Worm (Caenorhabditis elegans) whole organism, L4 larva: ENCODE data around the gene cpr-6.
A peak's percentile ranks its signal among the peaks of the same experiment; 100 is the strongest.

ENCODE experiments used
- F10B5.3 ChIP-seq: sonication (generic microtip); optimal IDR thresholded peaks from 2 replicates; lab custom pipeline; 2016; ENCODE audit warnings: mild to moderate bottlenecking, missing genetic modification characterization, missing compliant biosample characterization
- F26F4.8 ChIP-seq: fragments of 200-800 bp; sonication (Bioruptor generic); conservative IDR thresholded peaks from 2 replicates; pipeline ENCODE4 v1.3.6; 2022; ENCODE audit warnings: missing genetic modification characterization, missing compliant biosample characterization
- F37D6.2 ChIP-seq: sonication (generic microtip); optimal IDR thresholded peaks from 2 replicates; lab custom pipeline; 2016; ENCODE audit warnings: mild to moderate bottlenecking, missing genetic modification characterization, missing compliant biosample characterization
- R02D3.7 ChIP-seq: fragments of 150-350 bp; sonication (generic microtip); optimal IDR thresholded peaks from 3 replicates; lab custom pipeline; 2014; ENCODE audit warnings: missing biosample characterization, missing genetic modification characterization
- T26A8.4 ChIP-seq: fragments of 200-800 bp; sonication (Bioruptor generic); IDR thresholded peaks from 2 replicates; pipeline ENCODE4 v1.3.6; 2022; ENCODE audit warnings: missing genetic modification characterization, missing compliant biosample characterization
- Y48G9A.11 ChIP-seq: fragments of 200-800 bp; sonication (Bioruptor generic); IDR thresholded peaks from 2 replicates; pipeline ENCODE4 v1.3.6; 2022; ENCODE audit warnings: missing genetic modification reagents, missing genetic modification characterization, missing compliant biosample characterization
- Y5F2A.4 ChIP-seq: fragments of 200-800 bp; sonication (Bioruptor generic); optimal IDR thresholded peaks from 2 replicates; lab custom pipeline; 2018; ENCODE audit warnings: mild to moderate bottlenecking, missing genetic modification characterization, missing compliant biosample characterization
- ZK337.2 ChIP-seq: fragments of 200-800 bp; sonication (Bioruptor generic); IDR thresholded peaks from 2 replicates; pipeline ENCODE4 v1.3.6; 2022; ENCODE audit warnings: missing genetic modification reagents, missing genetic modification characterization, missing compliant biosample characterization
- aly-2 ChIP-seq: sonication (generic microtip); optimal IDR thresholded peaks from 2 replicates; lab custom pipeline; 2018; ENCODE audit warnings: missing biosample characterization, missing genetic modification characterization
- ama-1 ChIP-seq: fragments of 150-350 bp; optimal IDR thresholded peaks from 2 replicates; lab custom pipeline; 2014; ENCODE audit warnings: inconsistent platforms, mixed read lengths
- arid-1 ChIP-seq: fragments of 200-800 bp; sonication (Bioruptor generic); conservative IDR thresholded peaks from 2 replicates; pipeline ENCODE4 v1.3.6; 2022; ENCODE audit warnings: missing genetic modification reagents, missing genetic modification characterization, missing compliant biosample characterization
- attf-4 ChIP-seq: sonication (generic microtip); optimal IDR thresholded peaks from 3 replicates; lab custom pipeline; 2017; ENCODE audit warnings: missing biosample characterization, missing genetic modification characterization
- ceh-20 ChIP-seq: fragments of 200-800 bp; sonication (Bioruptor generic); IDR thresholded peaks from 2 replicates; pipeline ENCODE4 v1.3.6; 2022; ENCODE audit warnings: missing genetic modification reagents, missing genetic modification characterization, missing compliant biosample characterization
- ceh-32 ChIP-seq: sonication (generic microtip); optimal IDR thresholded peaks from 2 replicates; lab custom pipeline; 2016; ENCODE audit warnings: mild to moderate bottlenecking, missing genetic modification characterization, missing compliant biosample characterization; ENCODE audit not compliant: poor library complexity
- ceh-82 ChIP-seq: sonication (generic microtip); optimal IDR thresholded peaks from 2 replicates; lab custom pipeline; 2017; ENCODE audit warnings: missing biosample characterization, missing genetic modification characterization
- ces-1 ChIP-seq: fragments of 150-350 bp; sonication (generic microtip); optimal IDR thresholded peaks from 4 replicates; lab custom pipeline; 2014; ENCODE audit warnings: missing biosample characterization, missing genetic modification reagents, missing genetic modification characterization
- cey-2 ChIP-seq: sonication (generic microtip); optimal IDR thresholded peaks from 3 replicates; lab custom pipeline; 2017; ENCODE audit warnings: missing genetic modification characterization, mild to moderate bottlenecking, missing compliant biosample characterization, antibody characterized with exemption, borderline replicate concordance; ENCODE audit not compliant: insufficient read depth
- ctbp-1 ChIP-seq: fragments of 200-800 bp; sonication (Bioruptor generic); IDR thresholded peaks from 2 replicates; pipeline ENCODE4 v1.3.6; 2022; ENCODE audit warnings: missing genetic modification reagents, missing genetic modification characterization, missing compliant biosample characterization
- daf-19 ChIP-seq: fragments of 200-800 bp; sonication (Bioruptor generic); conservative IDR thresholded peaks from 2 replicates; pipeline ENCODE4 v1.3.6; 2022; ENCODE audit warnings: missing genetic modification characterization, missing compliant biosample characterization
- dmd-6 ChIP-seq: fragments of 200-800 bp; sonication (Bioruptor generic); IDR thresholded peaks from 2 replicates; pipeline ENCODE4 v1.3.6; 2022; ENCODE audit warnings: missing genetic modification reagents, missing genetic modification characterization, missing compliant biosample characterization
- dmd-9 ChIP-seq: fragments of 200-800 bp; sonication (Bioruptor generic); IDR thresholded peaks from 2 replicates; pipeline ENCODE4 v1.3.6; 2022; ENCODE audit warnings: missing genetic modification reagents, missing genetic modification characterization, missing compliant biosample characterization
- duxl-1 ChIP-seq: sonication (generic microtip); optimal IDR thresholded peaks from 2 replicates; lab custom pipeline; 2016; ENCODE audit warnings: mild to moderate bottlenecking, missing genetic modification characterization, moderate library complexity, missing compliant biosample characterization; ENCODE audit not compliant: poor library complexity
- egl-43 ChIP-seq: fragments of 200-800 bp; sonication (Bioruptor generic); IDR thresholded peaks from 2 replicates; pipeline ENCODE4 v1.3.6; 2022; ENCODE audit warnings: missing genetic modification reagents, missing genetic modification characterization, missing compliant biosample characterization
- fos-1 ChIP-seq: fragments of 150-350 bp; optimal IDR thresholded peaks from 2 replicates; lab custom pipeline; 2014; ENCODE audit warnings: missing biosample characterization, missing genetic modification characterization
- hlh-11 ChIP-seq: fragments of 200-800 bp; sonication (Bioruptor generic); optimal IDR thresholded peaks from 2 replicates; lab custom pipeline; 2018; ENCODE audit warnings: mild to moderate bottlenecking, missing genetic modification characterization, missing compliant biosample characterization
- hlh-30 ChIP-seq: sonication (generic microtip); optimal IDR thresholded peaks from 2 replicates; lab custom pipeline; 2017; ENCODE audit warnings: antibody characterized with exemption, mild to moderate bottlenecking, missing genetic modification characterization, missing compliant biosample characterization; ENCODE audit not compliant: insufficient read depth
- jun-1 ChIP-seq: fragments of 150-350 bp; optimal IDR thresholded peaks from 2 replicates; lab custom pipeline; 2014; ENCODE audit warnings: missing biosample characterization, missing genetic modification reagents, missing genetic modification characterization
- lin-15B ChIP-seq: fragments of 150-350 bp; sonication (generic microtip); optimal IDR thresholded peaks from 3 replicates; lab custom pipeline; 2014; ENCODE audit warnings: missing biosample characterization, missing genetic modification characterization
- lin-29 ChIP-seq: fragments of 200-800 bp; sonication (Bioruptor generic); IDR thresholded peaks from 2 replicates; pipeline ENCODE4 v1.3.6; 2022; ENCODE audit warnings: missing genetic modification reagents, missing genetic modification characterization, missing compliant biosample characterization
- lir-3 ChIP-seq: sonication (generic microtip); optimal IDR thresholded peaks from 2 replicates; lab custom pipeline; 2016; ENCODE audit warnings: mild to moderate bottlenecking, missing genetic modification characterization, missing compliant biosample characterization
- lsy-2 ChIP-seq, 2 experiments: fragments of 150-350 bp in 1 of 2; sonication (generic microtip) in 1 of 2; optimal IDR thresholded peaks; 2 replicates each; lab custom pipeline; 2014 to 2017; ENCODE audit warnings: missing biosample characterization in 2 of 2, missing genetic modification characterization in 2 of 2
- mdl-1 ChIP-seq, 2 experiments: fragments of 150-350 bp in 1 of 2; sonication (generic microtip) in 1 of 2; optimal IDR thresholded peaks; 2 replicates each; lab custom pipeline; 2014 to 2017; ENCODE audit warnings: missing biosample characterization in 2 of 2, missing genetic modification characterization in 2 of 2
- mep-1 ChIP-seq: fragments of 150-350 bp; sonication (generic microtip); optimal IDR thresholded peaks from 3 replicates; lab custom pipeline; 2014; ENCODE audit warnings: missing biosample characterization, missing genetic modification characterization
- mxl-3 ChIP-seq: fragments of 200-800 bp; sonication (Bioruptor generic); optimal IDR thresholded peaks from 2 replicates; lab custom pipeline; 2018; ENCODE audit warnings: mild to moderate bottlenecking, missing genetic modification characterization, missing compliant biosample characterization
- nhr-11 ChIP-seq: fragments of 150-350 bp; optimal IDR thresholded peaks from 2 replicates; lab custom pipeline; 2014; ENCODE audit warnings: missing biosample characterization, missing genetic modification characterization
- nhr-111 ChIP-seq: fragments of 200-800 bp; sonication (Bioruptor generic); optimal IDR thresholded peaks from 2 replicates; lab custom pipeline; 2018; ENCODE audit warnings: mild to moderate bottlenecking, missing genetic modification characterization, missing compliant biosample characterization
- nhr-237 ChIP-seq: sonication (generic microtip); optimal IDR thresholded peaks from 2 replicates; lab custom pipeline; 2017; ENCODE audit warnings: missing biosample characterization, missing genetic modification characterization
- nhr-25 ChIP-seq: sonication (generic microtip); optimal IDR thresholded peaks from 2 replicates; lab custom pipeline; 2017; ENCODE audit warnings: missing genetic modification characterization, mild to moderate bottlenecking, missing compliant biosample characterization, antibody characterized with exemption, moderate library complexity, borderline replicate concordance; ENCODE audit not compliant: insufficient read depth
- nhr-6 ChIP-seq: fragments of 150-350 bp; optimal IDR thresholded peaks from 2 replicates; lab custom pipeline; 2014; ENCODE audit warnings: missing biosample characterization, missing genetic modification characterization
- nhr-76 ChIP-seq: fragments of 150-350 bp; optimal IDR thresholded peaks from 2 replicates; lab custom pipeline; 2014; ENCODE audit warnings: missing biosample characterization, missing genetic modification characterization
- pha-4 ChIP-seq, 2 experiments: fragments of 150-350 bp in 1 of 2; fragments of 200-800 bp in 1 of 2; sonication (Bioruptor generic) in 1 of 2; IDR thresholded peaks in 1 of 2; optimal IDR thresholded peaks in 1 of 2; 2 replicates each; pipeline versions ENCODE4 v1.3.6 to Lab custom; 2014 to 2022; ENCODE audit warnings: missing genetic modification characterization in 2 of 2, missing genetic modification reagents in 2 of 2, missing biosample characterization in 1 of 2, missing compliant biosample characterization in 1 of 2
- php-3 ChIP-seq: fragments of 200-800 bp; sonication (Bioruptor generic); IDR thresholded peaks from 2 replicates; pipeline ENCODE4 v1.3.6; 2022; ENCODE audit warnings: missing genetic modification reagents, missing genetic modification characterization, missing compliant biosample characterization
- sdz-12 ChIP-seq: fragments of 200-800 bp; sonication (Bioruptor generic); optimal IDR thresholded peaks from 2 replicates; lab custom pipeline; 2018; ENCODE audit warnings: mild to moderate bottlenecking, missing genetic modification characterization, missing compliant biosample characterization
- skn-1 ChIP-seq: fragments of 150-350 bp; optimal IDR thresholded peaks from 2 replicates; lab custom pipeline; 2014; ENCODE audit warnings: missing biosample characterization, missing genetic modification characterization
- spr-1 ChIP-seq: sonication (generic microtip); optimal IDR thresholded peaks from 2 replicates; lab custom pipeline; 2016; ENCODE audit warnings: mild to moderate bottlenecking, missing genetic modification characterization, missing compliant biosample characterization
- tag-97 ChIP-seq: fragments of 200-800 bp; sonication (Bioruptor generic); IDR thresholded peaks from 2 replicates; pipeline ENCODE4 v1.3.6; 2022; ENCODE audit warnings: missing genetic modification characterization, missing compliant biosample characterization
- tra-1 ChIP-seq: fragments of 200-800 bp; sonication (Bioruptor generic); IDR thresholded peaks from 2 replicates; pipeline ENCODE4 v1.3.6; 2022; ENCODE audit warnings: missing genetic modification reagents, missing genetic modification characterization, missing compliant biosample characterization
- unc-39 ChIP-seq: sonication (generic microtip); optimal IDR thresholded peaks from 2 replicates; lab custom pipeline; 2017; ENCODE audit warnings: missing biosample characterization, missing genetic modification characterization
- vab-7 ChIP-seq: fragments of 200-800 bp; sonication (Bioruptor generic); IDR thresholded peaks from 2 replicates; pipeline ENCODE4 v1.3.6; 2022; ENCODE audit warnings: missing genetic modification reagents, missing genetic modification characterization, missing compliant biosample characterization
- zag-1 ChIP-seq: fragments of 150-350 bp; optimal IDR thresholded peaks from 2 replicates; lab custom pipeline; 2014; ENCODE audit warnings: missing biosample characterization, missing genetic modification characterization
- ztf-11 ChIP-seq: fragments of 150-350 bp; optimal IDR thresholded peaks from 2 replicates; lab custom pipeline; 2014; ENCODE audit warnings: missing biosample characterization, missing genetic modification characterization

The cpr-6 gene

DNA sequence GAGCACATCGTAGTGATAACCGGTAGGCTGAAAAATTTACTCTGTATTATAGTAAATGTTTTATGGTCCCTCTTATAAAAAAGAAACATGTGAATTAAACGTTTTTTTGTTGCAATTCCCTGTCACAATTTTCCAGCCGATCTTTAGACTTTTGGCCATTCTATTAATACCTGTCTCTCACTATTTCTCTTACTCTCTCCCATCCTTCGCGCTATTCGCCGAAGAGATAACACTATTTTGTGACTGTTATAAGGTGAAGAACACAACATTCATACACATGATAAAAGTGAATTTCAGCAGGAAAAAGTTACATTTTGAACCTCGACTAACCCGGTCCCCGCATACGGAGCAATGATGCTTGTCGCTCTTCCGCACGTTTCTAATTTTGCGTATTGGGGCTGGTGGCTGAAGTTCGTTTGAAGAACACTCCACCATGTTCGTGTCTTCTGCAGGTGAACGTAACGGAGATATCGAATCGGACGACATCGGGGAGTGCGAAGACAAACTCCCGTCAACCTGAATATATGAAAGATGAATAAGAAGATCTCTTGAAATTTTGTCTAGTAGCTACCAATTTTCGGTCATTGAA lies 32.1 kb downstream of the cpr-6 start (continued):
- TF ChIP-seq skn-1 (tag; lab: Kevin White, UChicago) (no peak), aly-2 (tag; lab: Kevin White, UChicago) (no peak), duxl-1 (no peak), nhr-11 (no peak), Y5F2A.4 (GFP tag; lab: Kevin White, UChicago) (no peak), unc-39 (tag; lab: Kevin White, UChicago) (no peak), ama-1 (lab: Kevin White, UChicago) (no peak), mep-1 (tag; lab: Kevin White, UChicago) (peak; percentile 42), sdz-12 (GFP tag; lab: Kevin White, UChicago) (no peak), ces-1 (GFP tag; lab: Kevin White, UChicago) (no peak), F10B5.3 (no peak), nhr-6 (tag; lab: Kevin White, UChicago) (no peak), T26A8.4 (GFP tag; lab: Robert Waterston, UW) (no peak), ztf-11 (tag; lab: Kevin White, UChicago) (no peak), nhr-237 (tag; lab: Kevin White, UChicago) (no peak), egl-43 (GFP tag; lab: Robert Waterston, UW) (no peak), hlh-11 (tag; lab: Kevin White, UChicago) (peak; percentile 76), vab-7 (no peak), fos-1 (tag; lab: Kevin White, UChicago) (no peak), zag-1 (tag; lab: Kevin White, UChicago) (no peak), spr-1 (tag; lab: Kevin White, UChicago) (no peak), ceh-20 (GFP tag; lab: Robert Waterston, UW) (no peak), attf-4 (tag; lab: Kevin White, UChicago) (no peak), tra-1 (GFP tag; lab: Robert Waterston, UW) (no peak), lin-15B (tag; lab: Kevin White, UChicago) (no peak), ctbp-1 (no peak), mxl-3 (GFP tag; lab: Kevin White, UChicago) (peak; percentile 71), php-3 (no peak), nhr-111 (GFP tag; lab: Kevin White, UChicago) (no peak), dmd-9 (GFP tag; lab: Robert Waterston, UW) (no peak), ceh-82 (no peak), jun-1 (tag; lab: Kevin White, UChicago) (no peak), F37D6.2 (tag; lab: Kevin White, UChicago) (no peak), dmd-6 (GFP tag; lab: Robert Waterston, UW) (peak; percentile 89), tag-97 (GFP tag; lab: Robert Waterston, UW) (no peak), F26F4.8 (GFP tag; lab: Robert Waterston, UW) (no peak), mdl-1 (tag; optimal IDR thresholded peaks at IDR 0.05; lab: Kevin White, UChicago) (peak in 1 of 2 experiments; percentile 61), arid-1 (GFP tag; lab: Robert Waterston, UW) (no peak), Y48G9A.11 (no peak), ceh-32 (no peak), daf-19 (GFP tag; lab: Robert Waterston, UW) (no peak), R02D3.7 (tag; lab: Kevin White, UChicago) (no peak), hlh-30 (tag; lab: Kevin White, UChicago) (peak; percentile 62), cey-2 (no peak), lsy-2 (tag; optimal IDR thresholded peaks at IDR 0.05; lab: Kevin White, UChicago) (no peak), nhr-25 (tag; lab: Kevin White, UChicago) (peak; percentile 41), nhr-76 (tag; lab: Kevin White, UChicago) (no peak), ZK337.2 (GFP tag; lab: Robert Waterston, UW) (no peak), lin-29 (GFP tag; lab: Robert Waterston, UW) (no peak), pha-4 (GFP tag; IDR thresholded peaks at IDR 0.05; lab: Robert Waterston, UW) (no peak), pha-4 (tag; optimal IDR thresholded peaks at IDR 0.05; lab: Kevin White, UChicago) (no peak), lir-3 (tag; lab: Kevin White, UChicago) (no peak)
